Fruit fly (Drosophila melanogaster) whole organism, adult: ENCODE measurements around the gene CG42728.

Experiments
- CG7045 ChIP-seq: fragments of 200-800 bp; sonication (Bioruptor generic); optimal IDR thresholded peaks from 2 replicates; lab custom pipeline; 2017; ENCODE audit warnings: missing biosample characterization, mild to moderate bottlenecking, missing genetic modification characterization

The CG42728 gene

DNA sequence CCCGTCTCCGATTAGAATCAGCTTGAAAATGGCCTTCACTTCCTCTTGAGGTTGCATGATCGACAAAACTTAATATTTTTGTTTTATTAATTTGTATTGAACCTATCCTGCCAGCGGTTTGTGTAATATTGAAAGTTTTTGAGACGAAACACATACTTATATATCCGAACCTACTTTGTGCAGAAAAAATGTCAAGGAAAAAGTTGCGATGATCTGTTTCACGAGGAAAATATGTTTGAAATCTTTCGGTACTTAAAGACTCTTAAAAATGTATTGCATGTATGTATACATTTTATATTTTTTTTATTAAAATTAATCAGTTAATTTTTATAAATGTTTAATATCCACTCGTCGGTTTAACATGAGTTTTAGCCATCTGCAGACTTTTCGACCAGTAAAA lies 42.7 kb downstream of the CG42728 start, which contains the start of gene Ran-like:
Ran-like (minus strand) TSS at position 101 of the 400 bp plus-strand sequence.
- no peak for TF ChIP-seq CG7045 (GFP tag; lab: Kevin White, UChicago)
